Worm (Caenorhabditis elegans): ENCODE results near the gene hrpa-2.
A peak's percentile ranks its signal among the peaks of the same experiment; 100 is the strongest.

hrpa-2 gene

DNA sequence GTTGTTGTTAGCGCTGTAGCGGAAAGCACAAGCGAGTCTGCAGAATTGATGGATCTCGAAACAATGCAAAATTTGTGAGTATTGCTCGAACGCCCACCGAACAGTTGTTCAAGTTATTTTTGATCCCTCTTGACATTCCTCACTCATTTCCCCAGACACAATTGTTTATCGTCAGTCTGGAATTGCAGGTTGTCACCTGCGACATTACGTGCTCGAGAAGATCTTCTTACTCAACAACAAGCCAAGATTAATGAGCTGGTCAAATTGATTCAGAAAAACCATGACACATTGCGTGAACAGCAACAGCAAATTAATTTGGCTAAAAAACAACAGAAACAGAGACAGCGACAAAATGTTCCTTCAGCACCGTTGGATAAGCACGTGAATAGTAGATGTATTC is 14.3 kb upstream of the hrpa-2 start:
- TF ChIP-seq W03F9.2 (tag; optimal IDR thresholded peaks at IDR 0.05): no peak
- no peak for TF ChIP-seq dao-5 (tag; optimal IDR thresholded peaks at IDR 0.05)
- TF ChIP-seq him-1 (tag; optimal IDR thresholded peaks at IDR 0.05): no peak

DNA sequence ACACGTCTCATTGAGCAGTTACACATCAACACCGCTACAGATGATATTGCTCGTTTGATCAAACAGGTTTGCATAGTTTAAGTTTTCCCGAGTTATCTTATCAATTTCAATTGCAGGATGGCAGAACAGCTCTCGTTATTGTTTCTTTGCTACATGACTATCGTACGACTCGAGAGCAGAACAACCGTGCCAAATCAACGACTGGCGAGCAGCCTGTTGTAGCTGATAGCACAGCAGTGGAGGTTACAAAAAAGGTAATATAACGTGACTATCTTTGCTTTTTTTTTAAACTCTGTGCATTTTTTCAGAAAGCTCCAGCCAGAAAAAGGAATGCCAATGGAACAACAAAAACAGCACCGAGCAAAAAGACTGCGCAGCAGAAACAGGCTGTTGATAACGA is 13.8 kb upstream of the hrpa-2 start:
- TF ChIP-seq him-1 (tag; optimal IDR thresholded peaks at IDR 0.05) (no peak), dao-5 (tag; optimal IDR thresholded peaks at IDR 0.05) (no peak), W03F9.2 (tag; optimal IDR thresholded peaks at IDR 0.05) (no peak)

DNA sequence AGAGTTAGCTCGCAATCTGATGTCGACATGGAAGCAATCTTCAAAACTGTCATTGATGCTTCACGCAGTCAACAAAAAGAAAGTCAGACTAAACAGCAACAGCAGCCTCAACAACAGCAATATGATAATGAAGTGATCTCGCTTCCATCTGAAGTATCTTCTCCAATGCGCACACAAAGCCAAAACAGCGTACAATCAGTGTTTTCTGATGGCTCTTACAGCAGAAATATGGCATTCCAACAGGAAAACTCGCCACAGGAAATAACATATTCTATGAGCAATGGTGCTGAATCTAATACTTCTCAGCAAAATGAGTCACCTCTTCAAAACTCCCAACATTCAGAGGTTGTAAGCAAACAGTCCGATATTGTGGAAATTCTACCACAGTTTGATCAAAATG is 13.2 kb upstream of the hrpa-2 start:
- TF ChIP-seq dao-5 (tag; optimal IDR thresholded peaks at IDR 0.05) (no peak), W03F9.2 (tag; optimal IDR thresholded peaks at IDR 0.05) (no peak), him-1 (tag; optimal IDR thresholded peaks at IDR 0.05) (no peak)

DNA sequence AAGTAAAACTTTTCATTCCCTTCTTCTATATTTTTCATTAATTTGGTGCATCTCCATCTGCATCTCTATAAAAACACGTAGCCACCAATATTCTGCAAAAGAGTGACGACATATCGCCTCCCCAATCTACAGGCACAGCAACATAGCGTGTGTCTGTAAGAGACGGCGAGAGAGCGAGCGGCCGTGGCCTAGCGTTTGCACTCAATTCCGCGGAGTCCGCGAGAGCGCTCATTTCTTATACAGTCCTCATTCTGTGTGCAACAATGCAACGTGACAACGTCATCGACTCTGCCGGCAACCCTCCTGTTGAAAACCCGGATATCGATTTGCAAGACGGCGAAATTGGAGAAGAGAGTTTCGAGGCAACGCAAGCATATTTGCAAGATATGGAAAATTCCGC is 10.6 kb upstream of the hrpa-2 start, which contains the start of gene H28G03.2:
Gene H28G03.2 (plus strand): TSS at position 200 of the 400 bp plus-strand sequence.
- no peak for TF ChIP-seq dao-5 (tag; optimal IDR thresholded peaks at IDR 0.05)
- TF ChIP-seq him-1 (tag; optimal IDR thresholded peaks at IDR 0.05): no peak
- TF ChIP-seq W03F9.2 (tag; optimal IDR thresholded peaks at IDR 0.05): no peak

DNA sequence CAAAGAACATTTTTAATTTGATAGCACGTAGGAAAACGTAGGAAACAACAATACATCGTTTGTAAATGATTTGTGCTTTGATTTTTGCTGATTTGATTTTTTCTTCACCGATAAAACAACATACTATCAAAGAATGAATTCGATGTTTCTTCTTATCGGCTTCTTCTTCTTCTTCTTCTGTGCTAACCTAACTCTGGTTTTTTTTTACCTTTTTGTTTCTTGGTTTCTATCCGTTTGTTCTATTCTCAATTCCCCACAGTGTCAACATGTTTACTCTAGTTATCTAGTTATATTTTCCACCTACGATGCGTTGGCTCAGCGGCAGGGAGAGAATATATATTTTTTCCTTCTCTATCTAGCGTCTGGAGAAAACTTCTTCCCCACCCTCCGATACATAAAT is 8.3 kb upstream of the hrpa-2 start:
- TF ChIP-seq dao-5 (tag; optimal IDR thresholded peaks at IDR 0.05) (no peak), him-1 (tag; optimal IDR thresholded peaks at IDR 0.05) (no peak), W03F9.2 (tag; optimal IDR thresholded peaks at IDR 0.05) (no peak)

DNA sequence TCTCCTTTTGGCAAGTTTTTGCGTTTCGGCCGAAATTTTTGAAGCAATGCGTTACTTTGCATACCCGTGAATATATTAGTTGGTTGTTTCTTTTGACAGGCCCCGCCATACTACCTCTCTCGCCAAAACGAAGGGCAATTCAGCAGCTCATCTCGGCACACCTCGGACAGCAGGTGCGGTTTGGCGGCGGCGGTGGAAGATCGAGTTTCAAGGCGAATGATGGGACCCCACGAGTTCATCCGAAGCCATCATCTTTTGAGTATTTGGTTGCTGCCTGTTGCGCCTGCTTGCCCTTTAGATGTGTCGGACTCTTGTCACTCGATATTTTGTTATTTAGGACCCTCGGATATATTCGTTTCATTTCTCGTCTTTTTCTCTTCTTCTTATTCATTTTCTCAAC is 7.8 kb upstream of the hrpa-2 start:
- TF ChIP-seq him-1 (tag; optimal IDR thresholded peaks at IDR 0.05) (no peak), dao-5 (tag; optimal IDR thresholded peaks at IDR 0.05) (no peak), W03F9.2 (tag; optimal IDR thresholded peaks at IDR 0.05) (no peak)

DNA sequence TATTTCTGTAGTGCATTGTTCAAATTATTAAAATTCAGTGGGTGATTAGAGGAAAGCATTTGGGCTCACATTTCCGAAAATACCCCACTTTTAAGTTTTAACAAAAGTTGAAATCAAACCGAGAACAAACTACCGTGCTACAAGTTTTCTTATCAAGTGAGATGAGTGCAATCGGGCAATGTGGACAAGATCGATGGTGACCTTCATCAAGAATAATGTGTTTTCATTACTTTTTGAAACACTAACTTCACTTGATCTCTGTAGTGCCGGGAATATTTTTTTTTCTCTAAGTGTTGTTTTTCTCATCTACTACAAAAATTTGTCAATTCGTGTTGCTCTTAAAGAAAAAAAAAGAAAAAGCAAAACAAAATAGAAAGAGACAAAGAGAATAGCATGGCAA is 7.3 kb upstream of the hrpa-2 start:
- no peak for TF ChIP-seq him-1 (tag; optimal IDR thresholded peaks at IDR 0.05)
- no peak for TF ChIP-seq dao-5 (tag; optimal IDR thresholded peaks at IDR 0.05)
- no peak for TF ChIP-seq W03F9.2 (tag; optimal IDR thresholded peaks at IDR 0.05)

DNA sequence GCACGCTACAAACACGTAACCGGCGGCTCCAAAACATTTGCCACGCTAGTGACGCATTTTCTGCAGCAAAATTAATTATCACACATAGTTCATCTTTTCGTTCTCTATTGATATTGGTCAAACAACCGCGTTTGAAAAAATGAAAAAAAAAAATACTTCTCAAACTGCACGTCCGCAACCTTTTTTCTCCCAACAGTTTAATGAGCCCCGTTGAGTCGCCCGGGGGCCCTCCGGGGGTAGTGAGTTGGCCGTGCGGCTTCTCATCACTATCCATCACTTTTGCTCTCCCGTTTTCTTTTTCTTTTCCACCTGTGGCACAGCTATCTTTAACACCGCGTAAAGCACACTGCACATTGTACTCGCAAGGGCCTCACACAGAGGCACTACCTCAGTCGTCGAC is 6.7 kb upstream of the hrpa-2 start:
- TF ChIP-seq W03F9.2 (tag; optimal IDR thresholded peaks at IDR 0.05) (no peak), him-1 (tag; optimal IDR thresholded peaks at IDR 0.05) (no peak), dao-5 (tag; optimal IDR thresholded peaks at IDR 0.05) (no peak)

DNA sequence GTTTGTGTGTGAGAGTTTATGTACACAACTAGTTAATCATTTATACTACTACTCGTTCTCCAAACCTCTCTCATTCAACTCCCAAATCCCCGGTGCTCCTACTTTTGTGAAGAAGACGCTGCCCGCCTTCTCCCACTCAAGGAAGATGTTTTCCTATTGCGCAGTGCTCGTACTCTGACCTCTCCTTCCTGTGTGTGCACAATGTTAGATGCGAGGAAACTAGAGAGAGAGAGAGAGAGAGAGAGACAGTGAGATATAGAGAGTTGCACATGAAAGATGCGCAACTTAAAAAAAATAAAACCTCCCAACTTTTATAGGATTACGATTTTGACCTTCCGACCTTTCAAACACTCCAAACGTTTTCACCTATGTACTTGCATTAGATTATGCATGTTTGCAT is 5.6 kb upstream of the hrpa-2 start:
- TF ChIP-seq dao-5 (tag; optimal IDR thresholded peaks at IDR 0.05) (no peak), him-1 (tag; optimal IDR thresholded peaks at IDR 0.05) (peak; percentile 32), W03F9.2 (tag; optimal IDR thresholded peaks at IDR 0.05) (no peak)

DNA sequence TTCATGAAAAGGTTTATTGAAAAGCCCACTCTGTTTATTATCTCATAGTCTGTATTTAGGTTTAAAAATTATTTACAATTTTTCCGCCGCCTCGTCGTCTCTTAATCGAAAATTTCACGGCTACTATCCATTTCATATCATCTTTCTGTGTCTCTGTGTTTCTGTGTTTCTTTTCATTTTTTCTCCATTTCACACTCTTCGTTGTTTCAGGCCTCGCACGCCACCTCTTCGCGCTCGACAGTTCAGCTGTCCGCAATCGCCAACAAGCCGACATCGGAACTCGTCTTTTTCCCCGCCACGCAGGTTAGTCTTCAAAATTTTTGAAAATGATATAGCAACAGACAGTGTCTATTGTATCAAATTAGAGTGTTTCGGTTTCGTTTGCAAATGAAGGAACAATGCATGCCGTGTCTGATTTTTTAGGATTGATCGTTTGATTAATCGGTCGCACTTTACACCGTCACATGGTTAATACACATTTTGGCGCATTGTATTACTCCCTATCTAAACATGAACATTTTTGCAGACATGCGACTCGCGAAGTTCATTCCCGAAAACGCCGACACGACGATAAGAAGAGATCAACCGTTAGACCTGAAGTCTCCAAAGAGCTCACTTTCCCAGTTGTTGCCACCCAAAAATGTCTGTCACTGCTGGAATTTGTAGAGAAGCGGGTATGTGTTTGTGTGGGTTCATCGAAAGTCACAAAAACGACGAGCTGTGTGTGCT is 5.1 kb upstream of the hrpa-2 start:
- no peak for TF ChIP-seq him-1 (tag; optimal IDR thresholded peaks at IDR 0.05)
- no peak for TF ChIP-seq W03F9.2 (tag; optimal IDR thresholded peaks at IDR 0.05)
- no peak for TF ChIP-seq dao-5 (tag; optimal IDR thresholded peaks at IDR 0.05)

DNA sequence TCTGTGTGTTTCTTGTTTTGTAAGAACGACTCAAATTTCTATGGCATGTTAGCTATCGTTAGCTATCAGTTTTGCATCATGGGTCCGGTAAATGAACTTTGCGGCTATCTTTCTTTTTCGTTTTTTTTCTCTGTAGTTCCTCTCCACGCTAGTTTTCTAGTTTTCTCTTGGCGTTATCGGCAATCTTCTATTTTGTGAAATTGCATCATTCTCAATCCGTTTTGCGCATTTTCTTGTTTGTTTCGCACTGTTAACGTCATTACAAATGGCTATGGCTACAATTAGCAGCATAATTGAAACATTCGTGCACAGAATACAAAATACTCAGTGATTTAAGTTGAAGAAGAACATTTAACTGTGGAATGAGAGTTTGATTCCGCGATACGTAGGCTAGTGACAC is 3.1 kb upstream of the hrpa-2 start:
- no peak for TF ChIP-seq dao-5 (tag; optimal IDR thresholded peaks at IDR 0.05)
- no peak for TF ChIP-seq him-1 (tag; optimal IDR thresholded peaks at IDR 0.05)
- TF ChIP-seq W03F9.2 (tag; optimal IDR thresholded peaks at IDR 0.05): no peak

DNA sequence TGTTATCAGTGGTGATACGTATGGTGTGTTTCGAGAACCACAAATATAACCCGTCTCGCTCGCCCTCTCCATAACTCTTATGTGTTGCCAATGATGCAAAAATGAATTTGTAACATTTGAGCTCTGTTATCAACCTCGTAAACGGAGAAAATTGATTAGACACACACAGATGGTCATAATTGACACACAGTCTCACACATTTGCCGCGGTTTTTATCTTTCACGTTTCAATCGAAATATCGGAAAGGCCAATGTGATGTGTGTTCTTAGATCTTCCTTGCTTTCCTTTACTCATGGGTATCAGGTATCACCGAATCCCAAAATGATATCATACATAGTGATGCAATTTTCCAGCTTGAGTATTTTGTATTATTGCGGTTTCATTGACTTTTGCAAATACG is 2.6 kb upstream of the hrpa-2 start:
- TF ChIP-seq him-1 (tag; optimal IDR thresholded peaks at IDR 0.05) (no peak), W03F9.2 (tag; optimal IDR thresholded peaks at IDR 0.05) (no peak), dao-5 (tag; optimal IDR thresholded peaks at IDR 0.05) (no peak)

DNA sequence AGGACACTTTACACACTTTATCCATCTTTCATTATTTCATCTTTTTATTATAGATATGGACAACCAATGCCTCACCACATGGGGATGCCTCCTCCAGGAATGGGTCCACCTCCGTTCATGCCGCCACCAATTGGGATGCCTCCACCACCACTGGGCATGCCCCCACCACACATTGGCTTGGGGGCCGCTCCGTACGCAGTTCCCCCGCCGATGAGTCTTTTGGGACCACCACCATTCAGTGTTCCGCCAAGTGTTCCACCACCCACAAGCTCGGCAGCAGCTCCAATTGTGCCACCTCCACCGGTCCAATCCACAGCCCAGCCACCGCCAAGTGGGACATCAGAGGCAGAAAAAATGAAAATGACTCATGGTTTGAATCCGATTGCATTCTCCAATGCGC is 1.4 kb upstream of the hrpa-2 start:
- TF ChIP-seq him-1 (tag; optimal IDR thresholded peaks at IDR 0.05) (no peak), W03F9.2 (tag; optimal IDR thresholded peaks at IDR 0.05) (no peak), dao-5 (tag; optimal IDR thresholded peaks at IDR 0.05) (no peak)

DNA sequence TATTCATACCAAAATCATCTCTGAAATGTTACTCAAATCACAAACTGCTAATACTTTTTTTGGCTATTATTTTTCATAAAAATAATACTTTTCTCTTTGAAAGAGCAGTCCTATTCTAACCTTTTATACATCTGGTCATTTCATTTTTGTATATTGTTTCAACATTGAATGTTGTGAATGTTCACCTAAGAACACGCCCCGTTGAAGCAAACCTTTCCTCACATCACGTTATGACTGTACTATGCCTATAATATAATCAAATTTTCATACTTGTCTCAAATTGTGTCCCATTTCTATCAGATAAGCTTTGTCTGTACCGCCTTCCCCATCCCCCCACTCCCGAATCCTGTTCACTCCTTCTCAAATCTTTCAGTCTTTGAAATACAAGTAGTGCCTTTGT is 2.2 kb downstream of the hrpa-2 start:
- no peak for TF ChIP-seq dao-5 (tag; optimal IDR thresholded peaks at IDR 0.05)
- TF ChIP-seq W03F9.2 (tag; optimal IDR thresholded peaks at IDR 0.05): no peak
- no peak for TF ChIP-seq him-1 (tag; optimal IDR thresholded peaks at IDR 0.05)

DNA sequence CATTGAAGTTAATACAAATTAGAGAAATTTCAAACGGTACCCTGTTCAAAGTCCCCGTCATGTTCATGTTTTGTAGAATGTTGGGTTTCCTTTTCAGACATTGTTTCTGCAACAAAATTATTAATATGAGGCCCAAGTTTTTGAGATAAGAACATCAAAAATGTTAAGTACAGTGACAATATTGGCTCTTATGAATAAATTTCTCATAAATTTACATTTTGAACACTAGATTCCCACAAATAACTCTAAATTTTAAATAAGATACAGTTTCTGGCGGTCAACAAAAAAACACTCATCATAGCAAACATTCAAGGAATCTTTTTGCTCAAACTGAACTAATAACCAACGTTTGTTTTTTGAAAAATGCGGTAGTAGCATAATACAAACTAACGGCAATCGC is 10.1 kb downstream of the hrpa-2 start, which contains the start of gene H28G03.3:
Gene H28G03.3 (minus strand): TSS at position 101 of the 400 bp plus-strand sequence.
- TF ChIP-seq him-1 (tag; optimal IDR thresholded peaks at IDR 0.05) (no peak), W03F9.2 (tag; optimal IDR thresholded peaks at IDR 0.05) (no peak), dao-5 (tag; optimal IDR thresholded peaks at IDR 0.05) (no peak)
